Worm (Caenorhabditis elegans) whole organism, L3 larva: ENCODE measurements around the gene irk-2.

Experiments used
- ceh-16 ChIP-seq: sonication (generic microtip); optimal IDR thresholded peaks from 2 replicates; lab custom pipeline; 2017; ENCODE audit warnings: missing biosample characterization, missing genetic modification characterization
- lin-15B ChIP-seq: fragments of 150-350 bp; optimal IDR thresholded peaks from 2 replicates; lab custom pipeline; 2014; ENCODE audit warnings: missing biosample characterization, missing genetic modification characterization
- nhr-28 ChIP-seq: fragments of 150-350 bp; optimal IDR thresholded peaks from 2 replicates; lab custom pipeline; 2014; ENCODE audit warnings: missing biosample characterization, missing genetic modification characterization

DNA sequence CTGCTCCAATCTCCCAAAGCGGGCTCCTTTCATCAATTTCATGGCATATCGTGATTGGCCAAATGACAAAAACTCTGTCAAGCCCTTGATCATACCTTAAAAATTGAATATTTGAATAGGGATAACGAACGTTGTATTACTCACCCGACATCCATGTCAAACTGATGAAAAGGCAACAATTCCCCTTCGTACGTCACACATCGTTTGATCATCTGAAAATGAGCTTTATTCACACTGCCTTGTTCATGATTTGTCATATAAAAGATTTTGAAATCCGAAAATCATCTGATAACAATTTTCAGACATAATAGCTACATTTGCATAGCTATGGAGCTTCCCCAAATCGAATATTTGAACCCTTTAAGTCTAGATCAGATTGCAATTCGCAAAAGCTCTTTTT is 7.8 kb downstream of the irk-2 start, which contains the start of gene M02A10.1:
- no peak for TF ChIP-seq lin-15B (tag; lab: Kevin White, UChicago)
- no peak for TF ChIP-seq nhr-28 (tag; lab: Kevin White, UChicago)
- no peak for TF ChIP-seq ceh-16 (tag; lab: Kevin White, UChicago)
